Fruit fly (Drosophila melanogaster) whole organism, pupa: ENCODE measurements around the gene qm.
A peak's percentile ranks its signal among the peaks of the same experiment; 100 is the strongest.

Experiments
- CG10348 ChIP-seq: fragments of 200-800 bp; sonication (Bioruptor generic); IDR thresholded peaks from 2 replicates; pipeline ENCODE4 v1.3.6; 2022; ENCODE audit warnings: missing biosample characterization, missing genetic modification characterization
- CG12605 ChIP-seq: fragments of 200-800 bp; sonication (Bioruptor generic); IDR thresholded peaks from 2 replicates; pipeline ENCODE4 v1.3.6; 2022; ENCODE audit warnings: missing biosample characterization, missing genetic modification characterization
- CG13204 ChIP-seq: fragments of 200-800 bp; sonication (Bioruptor generic); optimal IDR thresholded peaks from 2 replicates; lab custom pipeline; 2018; ENCODE audit warnings: missing biosample characterization, mild to moderate bottlenecking, missing genetic modification characterization, moderate library complexity
- CG14655 ChIP-seq: fragments of 200-800 bp; sonication (Bioruptor generic); optimal IDR thresholded peaks from 3 replicates; lab custom pipeline; 2017; ENCODE audit warnings: mild to moderate bottlenecking, missing biosample characterization, missing genetic modification reagents, missing genetic modification characterization
- CG15710 ChIP-seq: fragments of 200-800 bp; sonication (Bioruptor generic); optimal IDR thresholded peaks from 2 replicates; lab custom pipeline; 2018; ENCODE audit warnings: missing biosample characterization, mild to moderate bottlenecking, missing genetic modification characterization, moderate library complexity
- CG17806 ChIP-seq: fragments of 200-800 bp; sonication (Bioruptor generic); optimal IDR thresholded peaks from 2 replicates; lab custom pipeline; 2018; ENCODE audit warnings: missing biosample characterization, mild to moderate bottlenecking, missing genetic modification characterization, moderate library complexity
- CG32121 ChIP-seq: fragments of 200-800 bp; sonication (Bioruptor generic); IDR thresholded peaks from 2 replicates; pipeline ENCODE4 v1.3.6; 2022; ENCODE audit warnings: missing biosample characterization, missing genetic modification characterization
- CG34367 ChIP-seq: fragments of 200-800 bp; sonication (Bioruptor generic); optimal IDR thresholded peaks from 2 replicates; lab custom pipeline; 2018; ENCODE audit warnings: missing biosample characterization, mild to moderate bottlenecking, missing genetic modification characterization
- CG4496 ChIP-seq: fragments of 200-800 bp; sonication (Bioruptor generic); IDR thresholded peaks from 3 replicates; pipeline ENCODE4 v1.3.6; 2022; ENCODE audit warnings: missing biosample characterization, missing genetic modification characterization
- CG8159 ChIP-seq: fragments of 200-800 bp; sonication (Bioruptor generic); optimal IDR thresholded peaks from 3 replicates; lab custom pipeline; 2018; ENCODE audit warnings: missing biosample characterization, mild to moderate bottlenecking, missing genetic modification characterization, moderate library complexity
- CG8301 ChIP-seq: fragments of 200-800 bp; sonication (Bioruptor generic); optimal IDR thresholded peaks from 2 replicates; lab custom pipeline; 2018; ENCODE audit warnings: missing biosample characterization, mild to moderate bottlenecking, missing genetic modification characterization
- CG9948 ChIP-seq: fragments of 200-800 bp; sonication (Bioruptor generic); optimal IDR thresholded peaks from 2 replicates; lab custom pipeline; 2018; ENCODE audit warnings: missing biosample characterization, mild to moderate bottlenecking, missing genetic modification characterization, moderate library complexity
- D1 ChIP-seq: fragments of 200-800 bp; sonication (Bioruptor generic); optimal IDR thresholded peaks from 2 replicates; lab custom pipeline; 2018; ENCODE audit warnings: missing biosample characterization, mild to moderate bottlenecking, missing genetic modification characterization, moderate library complexity
- EcR ChIP-seq: fragments of 200-800 bp; sonication (Bioruptor generic); optimal IDR thresholded peaks from 3 replicates; lab custom pipeline; 2019; ENCODE audit warnings: missing biosample characterization, missing genetic modification characterization, mild to moderate bottlenecking, moderate library complexity, missing genetic modification reagents
- Ets98B ChIP-seq: fragments of 200-800 bp; sonication (Bioruptor generic); IDR thresholded peaks from 2 replicates; pipeline ENCODE4 v1.3.6; 2022; ENCODE audit warnings: missing biosample characterization, missing genetic modification characterization
- Pif1A ChIP-seq: fragments of 200-800 bp; sonication (Bioruptor generic); optimal IDR thresholded peaks from 3 replicates; lab custom pipeline; 2016; ENCODE audit warnings: missing biosample characterization, missing genetic modification characterization
- Pif1B ChIP-seq: fragments of 200-800 bp; sonication (Bioruptor generic); optimal IDR thresholded peaks from 3 replicates; lab custom pipeline; 2016; ENCODE audit warnings: missing biosample characterization, missing genetic modification characterization
- Snoo ChIP-seq: fragments of 200-800 bp; sonication (Bioruptor generic); optimal IDR thresholded peaks from 3 replicates; lab custom pipeline; 2017; ENCODE audit warnings: missing biosample characterization, mild to moderate bottlenecking, missing genetic modification characterization, inconsistent platforms
- fd96Ca ChIP-seq: fragments of 200-800 bp; sonication (Bioruptor generic); IDR thresholded peaks from 3 replicates; pipeline ENCODE4 v1.3.6; 2022; ENCODE audit warnings: missing biosample characterization, missing genetic modification characterization
- gl ChIP-seq: fragments of 200-800 bp; sonication (Bioruptor generic); optimal IDR thresholded peaks from 2 replicates; lab custom pipeline; 2018; ENCODE audit warnings: missing biosample characterization, mild to moderate bottlenecking, missing genetic modification characterization
- rn ChIP-seq: fragments of 200-800 bp; sonication (Bioruptor generic); IDR thresholded peaks from 2 replicates; pipeline ENCODE4 v1.3.6; 2022; ENCODE audit warnings: missing biosample characterization, missing genetic modification characterization

qm gene

DNA sequence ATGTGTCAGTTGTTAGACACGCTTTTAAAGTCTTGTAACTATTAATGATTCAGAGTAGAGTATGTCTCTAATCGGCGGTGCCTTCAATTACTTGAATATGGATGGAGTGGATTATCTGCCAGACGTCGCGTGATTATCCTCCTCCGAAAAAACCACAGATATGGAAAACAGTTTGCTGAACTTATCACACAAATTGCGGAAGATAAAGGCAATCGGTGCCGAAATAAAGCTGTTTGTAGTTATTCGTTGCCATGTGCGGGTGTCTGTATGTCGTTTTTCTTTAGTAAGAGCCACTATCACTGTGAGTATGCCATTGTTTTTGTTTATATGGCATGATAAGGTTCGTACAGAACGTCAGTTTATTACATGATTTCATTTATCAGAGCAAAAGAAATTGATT, 4.1 kb upstream of the qm start:
- no peak for TF ChIP-seq Snoo (tag; lab: Kevin White, UChicago)
- TF ChIP-seq CG8159 (tag; lab: Kevin White, UChicago): no peak
- no peak for TF ChIP-seq CG4496
- TF ChIP-seq CG17806 (tag; lab: Kevin White, UChicago): no peak
- TF ChIP-seq rn (GFP tag; lab: Robert Waterston, UW): no peak
- no peak for TF ChIP-seq CG8301 (tag; lab: Kevin White, UChicago)
- no peak for TF ChIP-seq CG13204 (GFP tag; lab: Kevin White, UChicago)
- no peak for TF ChIP-seq Pif1B
- TF ChIP-seq CG32121: no peak
- no peak for TF ChIP-seq CG15710 (tag; lab: Kevin White, UChicago)
- TF ChIP-seq Pif1A (GFP tag; lab: Kevin White, UChicago): no peak
- no peak for TF ChIP-seq CG9948 (tag; lab: Kevin White, UChicago)
- TF ChIP-seq gl (tag; lab: Kevin White, UChicago): no peak

- TF ChIP-seq CG10348 (GFP tag; lab: Robert Waterston, UW): no peak
- peak; percentile 89 for TF ChIP-seq Ets98B
- no peak for TF ChIP-seq CG34367 (tag; lab: Kevin White, UChicago)
- no peak for TF ChIP-seq CG14655 (GFP tag; lab: Kevin White, UChicago)
- TF ChIP-seq CG15710 (tag; lab: Kevin White, UChicago): peak; percentile 26
- TF ChIP-seq CG8159 (tag; lab: Kevin White, UChicago): peak; percentile 51
- no peak for TF ChIP-seq CG9948 (tag; lab: Kevin White, UChicago)
- peak; percentile 78 for TF ChIP-seq CG12605
- peak; percentile 66 for TF ChIP-seq Pif1B
- peak; percentile 99 for TF ChIP-seq EcR (GFP tag; lab: Kevin White, UChicago)
- TF ChIP-seq CG17806 (tag; lab: Kevin White, UChicago): no peak
- TF ChIP-seq fd96Ca (GFP tag; lab: Robert Waterston, UW): peak; percentile 76
- peak; percentile 81 for TF ChIP-seq gl (tag; lab: Kevin White, UChicago)
- no peak for TF ChIP-seq rn (GFP tag; lab: Robert Waterston, UW)
- TF ChIP-seq CG32121: peak; percentile 80
- TF ChIP-seq Pif1A (GFP tag; lab: Kevin White, UChicago): no peak
- peak; percentile 62 for TF ChIP-seq Snoo (tag; lab: Kevin White, UChicago)
- TF ChIP-seq CG8301 (tag; lab: Kevin White, UChicago): no peak
- TF ChIP-seq CG13204 (GFP tag; lab: Kevin White, UChicago): peak; percentile 82
- peak; percentile 80 for TF ChIP-seq CG4496
- TF ChIP-seq D1 (tag; lab: Kevin White, UChicago): no peak
These were observed 3.1 kb upstream of the qm start, which contains the start of gene Cln7 for dm6 chr3L:7344965-7345427. Cln7 (minus strand) TSS chr3L:7345183.

dm6 chr3L:7346951-7347350, 1.2 kb upstream of the qm start, which contains the start of gene CG14834:
CG14834 (minus strand) TSS chr3L:7347123.
- TF ChIP-seq Pif1B (no peak), CG9948 (tag; lab: Kevin White, UChicago) (no peak), Pif1A (GFP tag; lab: Kevin White, UChicago) (no peak), rn (GFP tag; lab: Robert Waterston, UW) (no peak), CG10348 (GFP tag; lab: Robert Waterston, UW) (no peak), CG13204 (GFP tag; lab: Kevin White, UChicago) (no peak), CG4496 (no peak), CG15710 (tag; lab: Kevin White, UChicago) (no peak), CG8301 (tag; lab: Kevin White, UChicago) (no peak), fd96Ca (GFP tag; lab: Robert Waterston, UW) (no peak), Snoo (tag; lab: Kevin White, UChicago) (no peak), Ets98B (no peak), CG17806 (tag; lab: Kevin White, UChicago) (no peak), D1 (tag; lab: Kevin White, UChicago) (no peak), CG32121 (no peak)
- TF ChIP-seq, all 21 proteins: peak for 0

DNA sequence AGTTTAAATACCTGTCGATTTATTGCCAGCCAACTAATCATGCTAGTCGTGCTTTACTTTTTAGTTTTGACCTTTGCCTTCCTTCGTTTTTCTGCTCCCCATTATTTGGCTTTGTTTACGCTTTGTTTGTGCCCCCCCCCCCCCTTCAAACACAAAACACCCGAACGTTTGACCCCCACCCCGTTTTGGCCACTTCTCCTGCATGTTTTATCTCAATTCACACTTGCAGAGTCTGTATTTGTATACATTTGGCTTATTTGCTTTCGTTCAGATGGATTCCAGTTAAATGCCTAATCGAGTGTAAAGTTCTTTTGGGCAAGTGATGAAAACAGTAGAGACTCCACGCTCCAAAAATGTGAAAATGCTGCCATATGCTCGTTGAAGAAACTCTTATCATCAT, 1.2 kb downstream of the qm start:
- TF ChIP-seq fd96Ca (GFP tag; lab: Robert Waterston, UW) (no peak), Pif1A (GFP tag; lab: Kevin White, UChicago) (no peak), EcR (GFP tag; lab: Kevin White, UChicago) (no peak)

- no peak for TF ChIP-seq CG17806 (tag; lab: Kevin White, UChicago)
- no peak for TF ChIP-seq CG4496
- no peak for TF ChIP-seq CG13204 (GFP tag; lab: Kevin White, UChicago)
- TF ChIP-seq EcR (GFP tag; lab: Kevin White, UChicago): no peak
- TF ChIP-seq CG12605: no peak
- peak; percentile 30; the same call in 1 of the 3 replicates for TF ChIP-seq fd96Ca (GFP tag; lab: Robert Waterston, UW)
- TF ChIP-seq CG9948 (tag; lab: Kevin White, UChicago): peak; percentile 12
- TF ChIP-seq rn (GFP tag; lab: Robert Waterston, UW): no peak
- TF ChIP-seq CG8301 (tag; lab: Kevin White, UChicago): no peak
- no peak for TF ChIP-seq D1 (tag; lab: Kevin White, UChicago)
- TF ChIP-seq CG15710 (tag; lab: Kevin White, UChicago): peak; percentile 13
- TF ChIP-seq CG34367 (tag; lab: Kevin White, UChicago): no peak
- TF ChIP-seq Pif1A (GFP tag; lab: Kevin White, UChicago): no peak
- no peak for TF ChIP-seq Pif1B
These were observed 8.4 kb downstream of the qm start, which contains the start of gene CTCF for dm6 chr3L:7356386-7357117. CTCF (minus strand) TSS chr3L:7356713.
